Worm (Caenorhabditis elegans) whole organism, L3 larva: ENCODE results near the gene C36B7.4.
A peak's percentile ranks its signal among the peaks of the same experiment; 100 is the strongest.

Experiments
- aly-2 ChIP-seq: fragments of 150-350 bp; optimal IDR thresholded peaks from 2 replicates; lab custom pipeline; 2014; ENCODE audit warnings: missing biosample characterization, missing genetic modification characterization
- ama-1 ChIP-seq: fragments of 150-350 bp; optimal IDR thresholded peaks from 2 replicates; lab custom pipeline; 2018
- ceh-16 ChIP-seq: sonication (generic microtip); optimal IDR thresholded peaks from 2 replicates; lab custom pipeline; 2017; ENCODE audit warnings: missing biosample characterization, missing genetic modification characterization
- ceh-28 ChIP-seq: fragments of 150-350 bp; optimal IDR thresholded peaks from 2 replicates; lab custom pipeline; 2014; ENCODE audit warnings: missing biosample characterization, missing genetic modification reagents, missing genetic modification characterization
- ceh-82 ChIP-seq: fragments of 150-350 bp; optimal IDR thresholded peaks from 2 replicates; lab custom pipeline; 2014; ENCODE audit warnings: missing biosample characterization, missing genetic modification characterization
- elt-1 ChIP-seq: fragments of 150-350 bp; optimal IDR thresholded peaks from 2 replicates; lab custom pipeline; 2014; ENCODE audit warnings: missing biosample characterization, missing genetic modification characterization
- elt-2 ChIP-seq: sonication (generic microtip); optimal IDR thresholded peaks from 2 replicates; lab custom pipeline; 2016; ENCODE audit warnings: missing genetic modification reagents, mild to moderate bottlenecking, missing genetic modification characterization, missing compliant biosample characterization
- fkh-10 ChIP-seq: sonication (generic microtip); optimal IDR thresholded peaks from 2 replicates; lab custom pipeline; 2017; ENCODE audit warnings: missing biosample characterization, missing genetic modification reagents, missing genetic modification characterization
- fos-1 ChIP-seq: fragments of 150-350 bp; optimal IDR thresholded peaks from 2 replicates; lab custom pipeline; 2014; ENCODE audit warnings: missing biosample characterization, missing genetic modification characterization
- hmg-11 ChIP-seq: sonication (generic microtip); optimal IDR thresholded peaks from 2 replicates; lab custom pipeline; 2016; ENCODE audit warnings: missing genetic modification characterization, missing compliant biosample characterization
- lin-15B ChIP-seq: fragments of 150-350 bp; optimal IDR thresholded peaks from 2 replicates; lab custom pipeline; 2014; ENCODE audit warnings: missing biosample characterization, missing genetic modification characterization
- lin-39 ChIP-seq: fragments of 150-350 bp; optimal IDR thresholded peaks from 2 replicates; lab custom pipeline; 2018; ENCODE audit warnings: missing biosample characterization, missing genetic modification reagents, missing genetic modification characterization
- lsy-12 ChIP-seq: sonication (generic microtip); optimal IDR thresholded peaks from 2 replicates; lab custom pipeline; 2016; ENCODE audit warnings: mild to moderate bottlenecking, missing genetic modification characterization, missing compliant biosample characterization
- mdl-1 ChIP-seq: fragments of 150-350 bp; optimal IDR thresholded peaks from 2 replicates; lab custom pipeline; 2014; ENCODE audit warnings: missing biosample characterization, missing genetic modification characterization
- mml-1 ChIP-seq: fragments of 150-350 bp; sonication (generic microtip); optimal IDR thresholded peaks from 3 replicates; lab custom pipeline; 2014; ENCODE audit warnings: missing biosample characterization, missing genetic modification characterization
- nfya-1 ChIP-seq: sonication (generic microtip); optimal IDR thresholded peaks from 2 replicates; lab custom pipeline; 2017; ENCODE audit warnings: missing genetic modification characterization, mild to moderate bottlenecking, missing compliant biosample characterization, antibody characterized with exemption, moderate library complexity; ENCODE audit not compliant: insufficient read depth
- nhr-11 ChIP-seq: fragments of 150-350 bp; optimal IDR thresholded peaks from 2 replicates; lab custom pipeline; 2014; ENCODE audit warnings: missing biosample characterization, missing genetic modification characterization
- nhr-25 ChIP-seq: sonication (generic microtip); optimal IDR thresholded peaks from 2 replicates; lab custom pipeline; 2017; ENCODE audit warnings: missing biosample characterization, missing genetic modification characterization
- nhr-28 ChIP-seq: fragments of 150-350 bp; optimal IDR thresholded peaks from 2 replicates; lab custom pipeline; 2014; ENCODE audit warnings: missing biosample characterization, missing genetic modification characterization
- nhr-67 ChIP-seq: fragments of 150-350 bp; optimal IDR thresholded peaks from 2 replicates; lab custom pipeline; 2014; ENCODE audit warnings: missing biosample characterization, missing genetic modification characterization
- nhr-76 ChIP-seq: fragments of 150-350 bp; sonication (generic microtip); optimal IDR thresholded peaks from 5 replicates; lab custom pipeline; 2014; ENCODE audit warnings: missing biosample characterization, missing genetic modification characterization
- nhr-77 ChIP-seq: fragments of 150-350 bp; optimal IDR thresholded peaks from 2 replicates; lab custom pipeline; 2014; ENCODE audit warnings: missing biosample characterization, missing genetic modification characterization
- pha-4 ChIP-seq: fragments of 150-350 bp; optimal IDR thresholded peaks from 2 replicates; lab custom pipeline; 2014; ENCODE audit warnings: missing biosample characterization, missing genetic modification reagents, missing genetic modification characterization
- pqm-1 ChIP-seq: fragments of 150-350 bp; optimal IDR thresholded peaks from 2 replicates; lab custom pipeline; 2017; ENCODE audit warnings: missing biosample characterization, missing genetic modification characterization, inconsistent platforms
- sea-2 ChIP-seq: fragments of 150-350 bp; sonication (generic microtip); optimal IDR thresholded peaks from 4 replicates; lab custom pipeline; 2014; ENCODE audit warnings: missing biosample characterization, missing genetic modification reagents, missing genetic modification characterization
- snpc-4 ChIP-seq: fragments of 150-350 bp; optimal IDR thresholded peaks from 2 replicates; lab custom pipeline; 2014; ENCODE audit warnings: missing biosample characterization, missing genetic modification characterization
- tbx-2 ChIP-seq: sonication (generic microtip); optimal IDR thresholded peaks from 2 replicates; lab custom pipeline; 2016; ENCODE audit warnings: mild to moderate bottlenecking, missing genetic modification characterization, missing compliant biosample characterization
- unc-62 ChIP-seq: fragments of 150-350 bp; sonication (generic microtip); optimal IDR thresholded peaks from 4 replicates; lab custom pipeline; 2014; ENCODE audit warnings: missing biosample characterization, missing genetic modification reagents, missing genetic modification characterization
- zag-1 ChIP-seq: fragments of 150-350 bp; optimal IDR thresholded peaks from 2 replicates; lab custom pipeline; 2014; ENCODE audit warnings: missing biosample characterization, missing genetic modification characterization
- ztf-11 ChIP-seq: fragments of 150-350 bp; optimal IDR thresholded peaks from 2 replicates; lab custom pipeline; 2014; ENCODE audit warnings: missing biosample characterization, missing genetic modification characterization
- ztf-4 ChIP-seq: fragments of 150-350 bp; optimal IDR thresholded peaks from 2 replicates; lab custom pipeline; 2014; ENCODE audit warnings: missing biosample characterization, missing genetic modification characterization

The C36B7.4 gene

DNA sequence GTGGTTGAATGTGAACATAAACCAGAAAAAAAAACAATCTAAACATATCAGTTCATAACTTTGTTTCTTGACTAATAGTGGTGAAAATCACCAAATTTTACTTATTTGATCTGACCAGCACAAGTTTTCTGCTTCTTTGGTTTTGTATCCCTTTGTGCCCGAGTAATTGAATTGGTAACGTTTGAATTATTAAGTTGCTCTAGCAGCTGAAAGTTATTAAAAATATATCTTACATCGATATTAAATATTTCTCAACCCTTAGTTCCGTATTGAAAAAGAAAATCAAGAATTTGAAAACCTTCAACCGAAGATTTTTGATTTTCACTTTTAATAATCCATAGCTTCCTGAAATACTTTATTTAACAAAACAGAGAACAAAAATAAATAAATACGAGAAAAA, 19.8 kb downstream of the C36B7.4 start:
- peak; percentile 32 for TF ChIP-seq ceh-28
- no peak for TF ChIP-seq pqm-1
- TF ChIP-seq pha-4 (tag; lab: Kevin White, UChicago): no peak
- TF ChIP-seq, all 47 proteins: peak for 1

DNA sequence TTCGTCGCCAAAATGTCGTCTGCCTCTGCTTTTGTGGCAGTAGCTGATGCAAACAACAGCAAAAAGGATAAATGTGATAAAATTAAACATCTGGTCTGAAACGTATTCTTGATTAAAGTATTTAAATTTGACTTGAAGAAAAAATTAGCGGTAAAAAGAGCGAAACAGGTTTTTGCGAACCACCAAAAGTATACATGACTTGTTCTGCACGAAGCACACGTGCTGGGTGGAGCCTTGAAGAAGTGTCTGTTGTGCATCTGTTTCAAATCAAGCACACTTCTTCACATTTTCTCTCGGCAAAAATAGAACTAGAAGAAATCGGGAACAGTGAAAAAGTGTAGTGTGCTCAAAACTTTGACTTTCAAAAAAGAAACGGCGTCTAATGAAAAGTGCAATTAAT, 22.6 kb downstream of the C36B7.4 start, which contains the start of gene B0403.3:
Gene B0403.3, minus strand, starts transcription at position 101 of the 400 bp plus-strand sequence.
- TF ChIP-seq pha-4 (tag; lab: Kevin White, UChicago) (no peak), ztf-11 (no peak), lin-39 (tag; lab: Kevin White, UChicago) (no peak), fos-1 (tag; lab: Kevin White, UChicago) (no peak), nhr-28 (tag; lab: Kevin White, UChicago) (no peak), pqm-1 (no peak), hmg-11 (tag; lab: Kevin White, UChicago) (no peak), ceh-16 (tag; lab: Kevin White, UChicago) (no peak), elt-1 (tag; lab: Kevin White, UChicago) (no peak), snpc-4 (tag; lab: Kevin White, UChicago) (no peak), lin-15B (no peak), nhr-76 (tag; lab: Kevin White, UChicago) (no peak), zag-1 (tag; lab: Kevin White, UChicago) (no peak), ztf-4 (tag; lab: Kevin White, UChicago) (no peak), nhr-25 (tag; lab: Kevin White, UChicago) (no peak), mml-1 (tag; lab: Kevin White, UChicago) (no peak)

DNA sequence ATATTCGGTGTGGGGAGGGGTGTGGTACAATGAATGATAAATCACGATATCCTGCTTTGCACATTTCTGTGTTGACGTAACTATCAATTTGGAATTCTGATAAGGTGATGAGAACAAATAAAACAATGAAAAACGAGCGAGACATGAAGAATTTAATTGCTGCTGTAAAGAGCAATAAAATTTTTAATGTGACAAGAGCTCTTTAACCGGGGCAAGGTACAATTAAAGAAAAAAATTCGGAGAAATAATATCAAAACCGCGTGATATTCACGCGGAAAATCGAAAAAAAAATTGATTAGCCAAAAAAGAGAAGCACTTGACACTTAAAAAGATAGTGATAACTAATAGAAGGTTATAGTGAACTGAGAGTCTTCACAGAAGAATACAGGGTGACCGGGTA, 24.5 kb downstream of the C36B7.4 start:
- peak; percentile 39 for TF ChIP-seq pqm-1
- no peak for TF ChIP-seq mdl-1 (tag; lab: Kevin White, UChicago)
- TF ChIP-seq pha-4 (tag; lab: Kevin White, UChicago): no peak
- TF ChIP-seq elt-2: peak; percentile 74

DNA sequence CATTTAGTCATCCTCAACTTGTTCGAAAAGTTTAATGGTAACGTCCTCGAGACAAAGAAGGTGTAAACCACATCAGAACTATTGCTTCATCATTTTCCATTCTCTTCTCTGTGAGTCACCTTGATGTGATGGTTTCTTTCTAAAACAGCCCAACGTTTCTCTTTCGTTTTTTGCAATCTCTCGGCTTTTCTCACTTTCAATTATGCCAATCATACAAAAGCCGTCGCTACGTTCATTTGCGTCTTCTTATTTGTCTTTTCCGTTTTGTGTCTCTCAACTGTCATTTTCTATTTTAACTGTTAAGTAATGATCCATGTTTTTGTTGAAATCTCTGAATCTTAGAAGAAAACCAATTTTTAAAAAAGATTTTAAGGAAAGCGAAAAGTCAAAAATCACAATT, 28.5 kb downstream of the C36B7.4 start, which contains the start of gene B0403.5:
Gene B0403.5, plus strand, starts transcription at position 368 of the 400 bp plus-strand sequence.
- no peak for TF ChIP-seq nfya-1 (tag; lab: Kevin White, UChicago)
- TF ChIP-seq sea-2 (GFP tag; lab: Kevin White, UChicago): no peak
- TF ChIP-seq nhr-25 (tag; lab: Kevin White, UChicago): peak; percentile 23

DNA sequence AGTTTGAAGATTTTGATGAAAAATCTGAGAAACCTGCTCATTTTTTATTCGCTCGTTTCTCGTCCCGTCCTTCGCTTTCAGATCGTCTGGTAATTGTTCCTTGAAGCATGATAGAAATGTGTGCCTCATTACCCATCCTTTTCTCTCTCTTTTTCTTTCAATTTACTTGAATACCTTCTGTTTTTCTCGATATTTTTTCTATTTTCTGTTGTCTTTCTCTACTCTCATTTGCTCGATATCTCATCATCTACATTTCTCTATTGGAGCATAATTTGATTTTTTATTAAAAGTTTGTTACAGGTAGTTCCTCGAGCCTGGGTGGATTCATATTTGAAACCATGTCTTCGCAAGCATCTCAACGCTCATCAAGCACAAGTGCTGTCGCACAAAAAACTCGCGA, 35.5 kb downstream of the C36B7.4 start, which contains the start of gene ubc-17:
Gene ubc-17, plus strand, starts transcription at position 301 of the 400 bp plus-strand sequence.
- no peak for TF ChIP-seq mdl-1 (tag; lab: Kevin White, UChicago)
- TF ChIP-seq sea-2 (GFP tag; lab: Kevin White, UChicago): no peak
- TF ChIP-seq hmg-11 (tag; lab: Kevin White, UChicago): no peak
- TF ChIP-seq ceh-28: no peak
- no peak for TF ChIP-seq snpc-4 (tag; lab: Kevin White, UChicago)
- TF ChIP-seq tbx-2 (tag; lab: Kevin White, UChicago): no peak
- no peak for TF ChIP-seq nhr-67 (tag; lab: Kevin White, UChicago)
- no peak for TF ChIP-seq fkh-10 (GFP tag; lab: Kevin White, UChicago)
- no peak for TF ChIP-seq ama-1 (lab: Kevin White, UChicago)
- no peak for TF ChIP-seq nhr-77 (tag; lab: Kevin White, UChicago)
- no peak for TF ChIP-seq pqm-1
- no peak for TF ChIP-seq nhr-11 (tag; lab: Kevin White, UChicago)
- no peak for TF ChIP-seq ceh-82 (tag; lab: Kevin White, UChicago)
- no peak for TF ChIP-seq lin-15B
- no peak for TF ChIP-seq unc-62
- TF ChIP-seq ceh-16 (tag; lab: Kevin White, UChicago): no peak
- TF ChIP-seq aly-2 (tag; lab: Kevin White, UChicago): no peak

DNA sequence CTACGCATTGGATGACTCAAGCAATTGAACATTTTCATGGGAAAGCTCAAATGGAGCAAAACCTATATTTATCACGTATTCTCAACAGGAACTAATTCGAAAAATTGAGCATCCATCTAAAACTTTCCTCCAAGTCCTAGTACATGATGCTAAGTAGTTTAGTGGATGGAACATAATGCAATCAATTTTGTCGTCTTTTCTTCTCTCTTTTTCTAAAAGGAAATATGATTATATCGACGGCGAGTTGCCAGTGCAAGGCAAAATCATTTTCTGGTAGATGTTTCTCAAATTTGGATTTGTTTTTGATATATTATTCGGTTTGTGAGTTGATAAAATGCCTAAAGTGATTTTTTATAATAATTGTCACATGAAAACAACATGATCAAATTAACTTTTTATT, 45.1 kb downstream of the C36B7.4 start:
- TF ChIP-seq pqm-1 (no peak), fkh-10 (GFP tag; lab: Kevin White, UChicago) (peak; percentile 77)
- TF ChIP-seq, all 47 proteins: peak for 1

DNA sequence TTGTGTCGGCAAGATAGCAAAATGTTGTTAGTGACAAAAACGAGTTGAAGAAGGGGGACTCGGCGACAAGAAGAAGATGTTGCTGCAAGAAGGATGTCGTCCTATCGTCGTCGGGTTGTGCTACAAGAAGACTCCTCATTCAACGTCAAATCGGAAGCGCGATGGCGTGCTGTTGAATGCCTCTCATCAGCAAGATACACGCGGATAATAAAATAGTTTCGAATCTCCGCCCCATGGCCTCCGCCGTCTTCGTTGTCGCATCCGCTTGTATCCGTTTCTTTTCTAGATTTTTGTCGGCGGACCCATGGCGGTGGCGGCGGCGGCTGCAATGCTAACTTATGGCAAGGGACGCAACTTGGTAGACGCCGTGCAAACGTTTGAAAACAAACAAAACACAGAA, 47.8 kb downstream of the C36B7.4 start:
- TF ChIP-seq fos-1 (tag; lab: Kevin White, UChicago) (no peak), elt-2 (no peak), pha-4 (tag; lab: Kevin White, UChicago) (no peak), lsy-12 (tag; lab: Kevin White, UChicago) (no peak), elt-1 (tag; lab: Kevin White, UChicago) (no peak), hmg-11 (tag; lab: Kevin White, UChicago) (no peak)
